Worm (Caenorhabditis elegans) whole organism, L4/young adult: ENCODE results near the gene K08D9.4.

Source experiments
- W03F9.2 ChIP-seq: fragments of 150-350 bp; optimal IDR thresholded peaks from 2 replicates; lab custom pipeline; 2014; ENCODE audit warnings: missing biosample characterization, missing genetic modification characterization
- dao-5 ChIP-seq: sonication (generic microtip); optimal IDR thresholded peaks from 2 replicates; lab custom pipeline; 2016; ENCODE audit warnings: missing genotype, missing genetic modification characterization, moderate library complexity, missing compliant biosample characterization

DNA sequence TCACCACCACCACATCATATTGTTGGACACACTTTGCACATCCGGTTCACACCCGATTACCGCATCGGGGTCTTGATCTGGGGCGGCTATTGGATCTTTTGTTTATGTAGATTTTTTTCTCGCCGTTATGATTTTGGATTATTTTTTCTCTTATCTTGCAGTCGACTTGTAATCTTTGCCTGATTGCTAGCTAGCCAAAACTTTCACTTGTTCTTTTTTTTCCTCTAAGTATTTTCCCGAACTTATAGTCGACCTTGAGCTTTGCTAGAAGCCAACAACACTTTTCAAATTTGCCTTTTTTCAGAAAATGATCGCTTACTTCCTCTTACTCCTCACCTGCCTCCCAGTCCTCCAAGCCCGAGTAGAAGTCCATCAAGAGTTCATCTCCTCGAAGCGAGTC lies 12.2 kb downstream of the K08D9.4 start, which contains the start of gene lag-2:
- TF ChIP-seq dao-5 (tag; lab: Kevin White, UChicago) (no peak), W03F9.2 (tag; lab: Kevin White, UChicago) (no peak)
